Fruit fly (Drosophila melanogaster) whole organism, embryonic: ENCODE data around the gene CG31161.
A peak's percentile ranks its signal among the peaks of the same experiment; 100 is the strongest.

Experiments
- ATbp ChIP-seq: fragments of 200-800 bp; sonication (Bioruptor generic); optimal IDR thresholded peaks from 2 replicates; lab custom pipeline; 2017; ENCODE audit warnings: missing biosample characterization, mild to moderate bottlenecking, missing genetic modification characterization, missing genetic modification reagents
- B-H2 ChIP-seq: fragments of 200-800 bp; sonication (Bioruptor generic); optimal IDR thresholded peaks from 2 replicates; lab custom pipeline; 2018; ENCODE audit warnings: missing biosample characterization, mild to moderate bottlenecking, missing genetic modification characterization
- CG10462 ChIP-seq: fragments of 200-800 bp; sonication (Bioruptor generic); optimal IDR thresholded peaks from 2 replicates; lab custom pipeline; 2016; ENCODE audit warnings: missing biosample characterization, missing genetic modification characterization
- CG12299 ChIP-seq: fragments of 200-800 bp; sonication (Bioruptor generic); optimal IDR thresholded peaks from 2 replicates; lab custom pipeline; 2018; ENCODE audit warnings: missing biosample characterization, mild to moderate bottlenecking, missing genetic modification characterization
- CG13287 ChIP-seq: fragments of 200-800 bp; sonication (Bioruptor generic); IDR thresholded peaks from 2 replicates; pipeline ENCODE4 v1.3.6; 2022; ENCODE audit warnings: missing biosample characterization, missing genetic modification characterization; ENCODE audit not compliant: partially characterized antibody
- CG13775 ChIP-seq: fragments of 200-800 bp; sonication (Bioruptor generic); optimal IDR thresholded peaks from 3 replicates; lab custom pipeline; 2017; ENCODE audit warnings: missing biosample characterization, mild to moderate bottlenecking, missing genetic modification characterization
- CG14965 ChIP-seq: fragments of 200-800 bp; sonication (Bioruptor generic); optimal IDR thresholded peaks from 2 replicates; lab custom pipeline; 2016; ENCODE audit warnings: missing biosample characterization, missing genetic modification characterization, borderline replicate concordance
- CG1603 ChIP-seq: fragments of 200-800 bp; sonication (Bioruptor generic); optimal IDR thresholded peaks from 2 replicates; lab custom pipeline; 2019; ENCODE audit warnings: missing biosample characterization, mild to moderate bottlenecking, missing genetic modification characterization, moderate library complexity
- CG16863 ChIP-seq: fragments of 200-800 bp; sonication (Bioruptor generic); optimal IDR thresholded peaks from 3 replicates; lab custom pipeline; 2016; ENCODE audit warnings: missing biosample characterization, missing genetic modification characterization
- CG18476 ChIP-seq: fragments of 200-800 bp; sonication (Bioruptor generic); optimal IDR thresholded peaks from 2 replicates; lab custom pipeline; 2016; ENCODE audit warnings: missing biosample characterization, mild to moderate bottlenecking, missing genetic modification characterization
- CG3163 ChIP-seq: fragments of 200-800 bp; sonication (Bioruptor generic); optimal IDR thresholded peaks from 3 replicates; lab custom pipeline; 2016; ENCODE audit warnings: missing biosample characterization, missing genetic modification characterization
- CG32767 ChIP-seq: fragments of 200-800 bp; sonication (Bioruptor generic); IDR thresholded peaks from 2 replicates; pipeline ENCODE4 v1.3.6; 2022; ENCODE audit warnings: missing biosample characterization, missing genetic modification characterization
- CG3838 ChIP-seq: fragments of 200-800 bp; sonication (Bioruptor generic); optimal IDR thresholded peaks from 3 replicates; lab custom pipeline; 2016; ENCODE audit warnings: missing biosample characterization, missing genetic modification characterization
- CG4282 ChIP-seq: fragments of 200-800 bp; sonication (Bioruptor generic); optimal IDR thresholded peaks from 2 replicates; lab custom pipeline; 2016; ENCODE audit warnings: missing biosample characterization, missing genetic modification characterization
- CG4707 ChIP-seq: fragments of 200-800 bp; sonication (Bioruptor generic); optimal IDR thresholded peaks from 2 replicates; lab custom pipeline; 2018; ENCODE audit warnings: missing biosample characterization, mild to moderate bottlenecking, missing genetic modification characterization, moderate library complexity
- CG4730 ChIP-seq: fragments of 200-800 bp; sonication (Bioruptor generic); IDR thresholded peaks from 2 replicates; pipeline ENCODE4 v1.3.6; 2022; ENCODE audit warnings: missing biosample characterization, missing genetic modification characterization
- CG6254 ChIP-seq: fragments of 200-800 bp; sonication (Bioruptor generic); optimal IDR thresholded peaks from 3 replicates; lab custom pipeline; 2017; ENCODE audit warnings: mild to moderate bottlenecking, missing biosample characterization, missing genetic modification reagents, missing genetic modification characterization
- CG6272 ChIP-seq: fragments of 200-800 bp; sonication (Bioruptor generic); IDR thresholded peaks from 2 replicates; pipeline ENCODE4 v1.3.6; 2022; ENCODE audit warnings: missing biosample characterization, missing genetic modification characterization
- CG7357 ChIP-seq: fragments of 200-800 bp; sonication (Bioruptor generic); IDR thresholded peaks from 3 replicates; pipeline ENCODE4 v1.3.6; 2022; ENCODE audit warnings: missing biosample characterization, missing genetic modification characterization
- CG8281 ChIP-seq: fragments of 200-800 bp; sonication (Bioruptor generic); optimal IDR thresholded peaks from 2 replicates; lab custom pipeline; 2018; ENCODE audit warnings: missing biosample characterization, mild to moderate bottlenecking, missing genetic modification characterization, moderate library complexity
- CG9437 ChIP-seq: fragments of 200-800 bp; sonication (Bioruptor generic); optimal IDR thresholded peaks from 2 replicates; lab custom pipeline; 2018; ENCODE audit warnings: missing biosample characterization, mild to moderate bottlenecking, missing genetic modification characterization
- CG9797 ChIP-seq: fragments of 200-800 bp; sonication (Bioruptor generic); optimal IDR thresholded peaks from 3 replicates; lab custom pipeline; 2018; ENCODE audit warnings: missing biosample characterization, mild to moderate bottlenecking, missing genetic modification characterization
- CTCF ChIP-seq: fragments of 200-800 bp; sonication (Bioruptor generic); optimal IDR thresholded peaks from 2 replicates; lab custom pipeline; 2017; ENCODE audit warnings: missing biosample characterization, mild to moderate bottlenecking, missing genetic modification characterization, moderate library complexity
- CkIIα-i1 ChIP-seq: fragments of 200-800 bp; sonication (Bioruptor generic); IDR thresholded peaks from 2 replicates; pipeline ENCODE4 v1.3.6; 2022; ENCODE audit warnings: missing biosample characterization, missing genetic modification characterization
- CoRest ChIP-seq: fragments of 200-800 bp; sonication (Bioruptor generic); optimal IDR thresholded peaks from 3 replicates; lab custom pipeline; 2018; ENCODE audit warnings: missing biosample characterization, mild to moderate bottlenecking, missing genetic modification characterization, moderate library complexity
- Dad ChIP-seq: fragments of 200-800 bp; sonication (Bioruptor generic); optimal IDR thresholded peaks from 3 replicates; lab custom pipeline; 2016; ENCODE audit warnings: missing biosample characterization, missing genetic modification characterization
- Dref ChIP-seq: fragments of 200-800 bp; sonication (Bioruptor generic); IDR thresholded peaks from 2 replicates; pipeline ENCODE4 v1.3.6; 2022; ENCODE audit warnings: missing biosample characterization, missing genetic modification characterization
- Ets97D ChIP-seq: fragments of 200-800 bp; sonication (Bioruptor generic); optimal IDR thresholded peaks from 3 replicates; lab custom pipeline; 2016; ENCODE audit warnings: missing biosample characterization, missing genetic modification characterization
- Fer3 ChIP-seq: fragments of 200-800 bp; sonication (Bioruptor generic); optimal IDR thresholded peaks from 2 replicates; lab custom pipeline; 2018; ENCODE audit warnings: missing biosample characterization, mild to moderate bottlenecking, missing genetic modification characterization, moderate library complexity
- Hr39 ChIP-seq: fragments of >200 bp; optimal IDR thresholded peaks from 2 replicates; lab custom pipeline; 2017
- Lpt ChIP-seq: fragments of >200 bp; optimal IDR thresholded peaks from 2 replicates; lab custom pipeline; 2018; ENCODE audit warnings: missing biosample characterization, missing genetic modification characterization
- Meics ChIP-seq: fragments of 200-800 bp; sonication (Bioruptor generic); optimal IDR thresholded peaks from 2 replicates; lab custom pipeline; 2017; ENCODE audit warnings: missing biosample characterization, mild to moderate bottlenecking, missing genetic modification characterization
- Nf-YA ChIP-seq: fragments of 200-800 bp; sonication (Bioruptor generic); IDR thresholded peaks from 2 replicates; pipeline ENCODE4 v1.3.6; 2022; ENCODE audit warnings: missing biosample characterization, missing genetic modification characterization
- Oli ChIP-seq: fragments of 200-800 bp; sonication (Bioruptor generic); optimal IDR thresholded peaks from 2 replicates; lab custom pipeline; 2018; ENCODE audit warnings: missing biosample characterization, mild to moderate bottlenecking, missing genetic modification characterization, moderate library complexity
- ac ChIP-seq: fragments of 200-800 bp; sonication (Bioruptor generic); optimal IDR thresholded peaks from 3 replicates; lab custom pipeline; 2017; ENCODE audit warnings: missing biosample characterization, mild to moderate bottlenecking, missing genetic modification characterization
- bab2 ChIP-seq: fragments of 200-800 bp; sonication (Bioruptor generic); optimal IDR thresholded peaks from 2 replicates; lab custom pipeline; 2016; ENCODE audit warnings: missing biosample characterization, missing genetic modification characterization
- chif ChIP-seq, 2 experiments: fragments of 200-800 bp; sonication (Bioruptor generic); optimal IDR thresholded peaks; 3 replicates each; lab custom pipeline; 2016; ENCODE audit warnings: missing biosample characterization in 2 of 2, missing genetic modification characterization in 2 of 2
- gcm2 ChIP-seq: fragments of 200-800 bp; sonication (Bioruptor generic); optimal IDR thresholded peaks from 2 replicates; lab custom pipeline; 2016; ENCODE audit warnings: missing biosample characterization, missing genetic modification characterization
- gem ChIP-seq: fragments of 200-800 bp; sonication (Bioruptor generic); optimal IDR thresholded peaks from 2 replicates; lab custom pipeline; 2019; ENCODE audit warnings: missing biosample characterization, mild to moderate bottlenecking, missing genetic modification characterization, moderate library complexity
- grn ChIP-seq: fragments of 200-800 bp; sonication (Bioruptor generic); optimal IDR thresholded peaks from 3 replicates; lab custom pipeline; 2017; ENCODE audit warnings: missing biosample characterization, missing genetic modification characterization
- jumu ChIP-seq: fragments of 200-800 bp; sonication (Bioruptor generic); optimal IDR thresholded peaks from 3 replicates; lab custom pipeline; 2016; ENCODE audit warnings: missing biosample characterization, missing genetic modification characterization
- klu ChIP-seq: fragments of 200-800 bp; sonication (Bioruptor generic); IDR thresholded peaks from 2 replicates; pipeline ENCODE4 v1.3.6; 2022; ENCODE audit warnings: missing biosample characterization, missing genetic modification characterization
- lmd ChIP-seq: fragments of 200-800 bp; sonication (Bioruptor generic); IDR thresholded peaks from 2 replicates; pipeline ENCODE4 v1.3.6; 2022; ENCODE audit warnings: missing biosample characterization, missing genetic modification characterization
- lola ChIP-seq, 3 experiments: fragments of >200 bp in 2 of 3; fragments of 200-800 bp in 1 of 3; sonication (Bioruptor generic) in 1 of 3; optimal IDR thresholded peaks; 2 replicates each; lab custom pipeline; 2017 to 2019; ENCODE audit warnings: missing biosample characterization in 3 of 3, missing genetic modification characterization in 3 of 3, mild to moderate bottlenecking in 1 of 3, moderate library complexity in 1 of 3
- pros ChIP-seq: fragments of 200-800 bp; sonication (Bioruptor generic); optimal IDR thresholded peaks from 3 replicates; lab custom pipeline; 2019; ENCODE audit warnings: missing biosample characterization, mild to moderate bottlenecking, missing genetic modification characterization, moderate library complexity
- row ChIP-seq: fragments of 200-800 bp; sonication (Bioruptor generic); IDR thresholded peaks from 3 replicates; pipeline ENCODE4 v1.3.6; 2022; ENCODE audit warnings: missing biosample characterization, missing genetic modification characterization
- scrt ChIP-seq: fragments of 200-800 bp; sonication (Bioruptor generic); optimal IDR thresholded peaks from 2 replicates; lab custom pipeline; 2018; ENCODE audit warnings: missing biosample characterization, mild to moderate bottlenecking, missing genetic modification characterization, moderate library complexity
- sd ChIP-seq: fragments of 200-800 bp; sonication (Bioruptor generic); optimal IDR thresholded peaks from 3 replicates; lab custom pipeline; 2018; ENCODE audit warnings: missing biosample characterization, mild to moderate bottlenecking, missing genetic modification characterization, moderate library complexity
- sisA ChIP-seq: fragments of 200-800 bp; sonication (Bioruptor generic); IDR thresholded peaks from 2 replicates; pipeline ENCODE4 v1.3.6; 2022; ENCODE audit warnings: missing biosample characterization, missing genetic modification characterization
- ssp ChIP-seq: fragments of 200-800 bp; sonication (Bioruptor generic); IDR thresholded peaks from 2 replicates; pipeline ENCODE4 v1.3.6; 2022; ENCODE audit warnings: missing biosample characterization, missing genetic modification characterization
- tin ChIP-seq: fragments of 200-800 bp; sonication (Bioruptor generic); optimal IDR thresholded peaks from 3 replicates; lab custom pipeline; 2016; ENCODE audit warnings: missing biosample characterization, missing genetic modification characterization
- unpg ChIP-seq: fragments of 200-800 bp; sonication (Bioruptor generic); optimal IDR thresholded peaks from 3 replicates; lab custom pipeline; 2018; ENCODE audit warnings: missing biosample characterization, mild to moderate bottlenecking, missing genetic modification characterization, moderate library complexity

Gene CG31161

dm6 chr3R:22626842-22627392 lies 10.6 kb downstream of the CG31161 start (continued):
- no peak for TF ChIP-seq CG9437 (GFP tag; lab: Kevin White, UChicago)
- TF ChIP-seq ac (GFP tag; lab: Kevin White, UChicago) = peak; percentile 9
- no peak for TF ChIP-seq Dref
- TF ChIP-seq scrt (GFP tag; lab: Kevin White, UChicago) = no peak
- peak; percentile 39 for TF ChIP-seq CoRest (tag; lab: Kevin White, UChicago)
- no peak for TF ChIP-seq CG7357 (GFP tag; lab: Robert Waterston, UW)
- TF ChIP-seq CTCF = no peak
- no peak for TF ChIP-seq CG9797 (GFP tag; lab: Kevin White, UChicago)
- TF ChIP-seq ssp (GFP tag; lab: Robert Waterston, UW) = no peak
- peak; percentile 94 for TF ChIP-seq ATbp (GFP tag; lab: Kevin White, UChicago)
- peak; percentile 49 for TF ChIP-seq unpg (GFP tag; lab: Kevin White, UChicago)
- TF ChIP-seq jumu (GFP tag; lab: Kevin White, UChicago) = no peak
- no peak for TF ChIP-seq CG6254 (GFP tag; lab: Kevin White, UChicago)
- TF ChIP-seq tin (GFP tag; lab: Kevin White, UChicago) = no peak
- no peak for TF ChIP-seq Hr39 (lab: Kevin White, UChicago)
- peak; percentile 30 for TF ChIP-seq CG14965 (GFP tag; lab: Kevin White, UChicago)
- peak; percentile 56; the same call in 1 of the 2 replicates for TF ChIP-seq Nf-YA (GFP tag; lab: Robert Waterston, UW)
- TF ChIP-seq CG4282 (GFP tag; lab: Kevin White, UChicago) = peak; percentile 11
- peak; percentile 28; the same call in 1 of the 2 replicates for TF ChIP-seq CG32767
- no peak for TF ChIP-seq lola (GFP tag; optimal IDR thresholded peaks at IDR 0.05; lab: Kevin White, UChicago)
- TF ChIP-seq Oli (tag; lab: Kevin White, UChicago) = no peak
- TF ChIP-seq sd (tag; lab: Kevin White, UChicago) = peak; percentile 75
- TF ChIP-seq Ets97D (GFP tag; lab: Kevin White, UChicago) = no peak
- TF ChIP-seq CG16863 (GFP tag; lab: Kevin White, UChicago) = peak; percentile 46
- peak; percentile 63 for TF ChIP-seq Fer3 (tag; lab: Kevin White, UChicago)
- no peak for TF ChIP-seq gcm2 (GFP tag; lab: Kevin White, UChicago)
- TF ChIP-seq CG8281 (tag; lab: Kevin White, UChicago) = no peak
- TF ChIP-seq CG6272 (GFP tag; lab: Robert Waterston, UW) = no peak
- TF ChIP-seq gem (tag; lab: Kevin White, UChicago) = peak; percentile 43
- TF ChIP-seq CG13775 (GFP tag; lab: Kevin White, UChicago) = no peak
- peak; percentile 54 for TF ChIP-seq bab2
- peak; percentile 45 for TF ChIP-seq CG3163 (GFP tag; lab: Kevin White, UChicago)
- TF ChIP-seq chif (GFP tag; optimal IDR thresholded peaks at IDR 0.05; lab: Kevin White, UChicago) = no peak
- TF ChIP-seq Meics (GFP tag; lab: Kevin White, UChicago) = peak; percentile 73
- no peak for TF ChIP-seq CG12299 (tag; lab: Kevin White, UChicago)
- no peak for TF ChIP-seq row (GFP tag; lab: Robert Waterston, UW)
- no peak for TF ChIP-seq lmd
- TF ChIP-seq B-H2 (GFP tag; lab: Kevin White, UChicago) = peak; percentile 46
- peak; percentile 40; the same call in 1 of the 2 replicates for TF ChIP-seq klu
- no peak for TF ChIP-seq CkIIα-i1 (GFP tag; lab: Robert Waterston, UW)
- no peak for TF ChIP-seq CG10462 (GFP tag; lab: Kevin White, UChicago)
- no peak for TF ChIP-seq sisA (GFP tag; lab: Robert Waterston, UW)
- peak; percentile 69 for TF ChIP-seq pros
- peak; percentile 40 for TF ChIP-seq grn
- peak; percentile 43 for TF ChIP-seq CG1603 (tag; lab: Kevin White, UChicago)
- TF ChIP-seq CG3838 (GFP tag; lab: Kevin White, UChicago) = no peak
- TF ChIP-seq Dad = no peak
- no peak for TF ChIP-seq Lpt
- no peak for TF ChIP-seq CG4730 (GFP tag; lab: Robert Waterston, UW)
- peak; percentile 50 for TF ChIP-seq CG4707 (GFP tag; lab: Kevin White, UChicago)
- peak; percentile 48 for TF ChIP-seq CG13287
- TF ChIP-seq CG18476 (GFP tag; lab: Kevin White, UChicago) = no peak
